Worm (Caenorhabditis elegans) whole organism, L2 larva: ENCODE results near the gene dif-1.

Source experiments
- dmd-4 ChIP-seq: sonication (generic microtip); optimal IDR thresholded peaks from 2 replicates; lab custom pipeline; 2017; ENCODE audit warnings: missing biosample characterization, missing genetic modification characterization
- lin-11 ChIP-seq: fragments of 150-350 bp; sonication (generic microtip); optimal IDR thresholded peaks from 2 replicates; lab custom pipeline; 2014; ENCODE audit warnings: missing biosample characterization, missing genetic modification characterization, inconsistent platforms, mixed read lengths
- nhr-11 ChIP-seq: fragments of 150-350 bp; optimal IDR thresholded peaks from 2 replicates; lab custom pipeline; 2014; ENCODE audit warnings: missing biosample characterization, missing genetic modification characterization

DNA sequence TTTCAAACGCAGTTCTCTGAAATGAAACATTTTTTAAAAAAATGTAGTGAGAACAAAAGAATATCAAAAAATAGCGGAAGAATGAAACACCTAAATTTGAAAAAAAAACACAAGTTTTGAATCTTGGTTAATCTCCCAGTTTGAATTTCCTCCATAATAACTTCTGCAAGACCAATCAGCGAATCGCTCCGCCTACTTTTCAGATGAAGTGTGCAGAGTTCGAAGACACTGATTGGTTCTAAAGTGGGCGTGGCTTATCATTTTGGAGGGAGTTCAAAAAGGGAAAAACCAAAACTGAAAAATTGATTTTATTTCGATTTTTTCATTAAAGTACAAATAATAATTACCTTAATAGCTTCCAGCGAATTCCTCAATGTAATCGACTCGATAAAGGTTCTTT, 42.0 kb downstream of the dif-1 start:
- TF ChIP-seq nhr-11 (tag; lab: Kevin White, UChicago) (no peak), dmd-4 (tag; lab: Kevin White, UChicago) (no peak), lin-11 (tag; lab: Kevin White, UChicago) (no peak)
